Fruit fly (Drosophila melanogaster): ENCODE measurements around the gene CG6683.

The CG6683 gene

dm6 chr3L:8480944-8481343, 33.8 kb downstream of the CG6683 start:
- TF ChIP-seq Dad (GFP tag; optimal IDR thresholded peaks at IDR 0.05), result no peak
- no peak for TF ChIP-seq CG6272 (GFP tag; IDR thresholded peaks at IDR 0.05)
- peak in 1 of 2 experiments; percentile 28 for TF ChIP-seq tll (GFP tag; optimal IDR thresholded peaks at IDR 0.05)
- no peak for TF ChIP-seq abd-A (tag; optimal IDR thresholded peaks at IDR 0.05)
- TF ChIP-seq Lpt (GFP tag; optimal IDR thresholded peaks at IDR 0.05), result no peak
- TF ChIP-seq HLH3B (GFP tag; IDR thresholded peaks at IDR 0.05), result no peak
- TF ChIP-seq zen (tag; optimal IDR thresholded peaks at IDR 0.05), result peak; percentile 91
- no peak for TF ChIP-seq CG17385 (GFP tag; optimal IDR thresholded peaks at IDR 0.05)
- TF ChIP-seq vvl (GFP tag; IDR thresholded peaks at IDR 0.05), result no peak
- no peak for TF ChIP-seq sim (GFP tag; IDR thresholded peaks at IDR 0.05)
- no peak for TF ChIP-seq so (GFP tag; IDR thresholded peaks at IDR 0.05)
- no peak for TF ChIP-seq lilli (GFP tag; optimal IDR thresholded peaks at IDR 0.05)
- TF ChIP-seq pho (GFP tag; optimal IDR thresholded peaks at IDR 0.05), result no peak
- TF ChIP-seq HHEX (GFP tag; optimal IDR thresholded peaks at IDR 0.05), result no peak
- TF ChIP-seq Ets65A (GFP tag), result peak; percentile 41
- no peak for TF ChIP-seq ranshi (GFP tag; IDR thresholded peaks at IDR 0.05)
- TF ChIP-seq grau (tag; optimal IDR thresholded peaks at IDR 0.05), result no peak
- TF ChIP-seq PHDP (tag; optimal IDR thresholded peaks at IDR 0.05), result no peak
- no peak for TF ChIP-seq Kr (GFP tag; optimal IDR thresholded peaks at IDR 0.05)
- no peak for TF ChIP-seq CG4854 (GFP tag; optimal IDR thresholded peaks at IDR 0.05)
- TF ChIP-seq org-1 (GFP tag; optimal IDR thresholded peaks at IDR 0.05), result no peak
